Worm (Caenorhabditis elegans): ENCODE data around the gene Y113G7B.12.

The Y113G7B.12 gene

DNA sequence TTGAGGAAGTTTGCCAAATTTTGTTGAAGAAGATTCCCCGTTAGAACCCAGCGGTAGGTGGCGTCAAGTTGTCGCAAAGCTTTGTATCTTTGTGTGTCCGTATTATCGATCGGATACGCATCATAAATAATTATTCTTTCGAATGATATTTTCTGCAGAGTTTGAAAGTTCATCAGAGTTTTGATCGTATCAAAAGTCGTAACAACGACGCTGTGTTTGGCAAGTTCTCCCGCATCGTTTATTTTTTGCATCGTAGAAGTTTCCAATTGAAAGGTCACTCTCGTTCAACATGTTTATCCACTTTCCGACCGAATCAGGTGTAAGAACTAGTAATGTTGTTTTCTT lies 49.4 kb downstream of the Y113G7B.12 start:
- TF ChIP-seq unc-55 (GFP tag; optimal IDR thresholded peaks at IDR 0.05) (no peak), alr-1 (tag; optimal IDR thresholded peaks at IDR 0.05) (no peak), ama-1 (optimal IDR thresholded peaks at IDR 0.05) (peak; percentile 58)

DNA sequence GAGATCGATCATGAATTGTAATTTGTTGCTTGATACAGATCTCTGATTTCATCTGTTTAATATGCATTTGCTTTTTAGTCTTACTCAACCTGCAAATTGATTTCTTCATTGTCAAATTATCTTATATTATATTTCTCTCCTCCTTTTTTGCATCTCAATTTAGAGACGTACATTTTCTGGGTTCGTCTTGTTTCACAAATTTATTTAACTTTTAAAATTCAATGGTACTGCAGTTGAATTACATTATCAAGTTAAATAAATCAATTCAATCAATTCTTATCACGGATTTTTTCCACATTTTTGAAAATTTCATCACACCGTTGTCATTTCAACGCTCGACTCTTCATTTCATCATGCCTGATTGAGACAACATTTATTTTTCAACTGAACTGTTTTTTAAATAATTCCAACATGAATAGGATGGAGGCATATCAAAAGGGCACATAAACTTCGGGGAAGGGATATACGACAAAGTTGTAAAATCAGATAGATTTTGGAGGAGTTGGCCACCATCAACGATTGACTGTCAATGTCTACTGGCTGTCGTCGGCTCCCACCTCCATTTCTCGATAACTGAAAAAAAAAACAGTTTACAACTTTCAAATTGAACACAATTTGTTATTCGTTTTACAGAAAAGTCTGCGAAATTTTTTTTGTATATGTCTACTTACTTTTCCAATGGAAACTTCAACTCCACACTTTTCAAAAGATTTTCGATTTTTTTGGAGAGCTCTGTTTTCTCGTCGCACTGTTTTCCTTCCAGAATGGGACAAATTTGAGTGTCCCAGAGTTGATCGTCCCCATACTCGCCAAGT lies 50.0 kb downstream of the Y113G7B.12 start:
- TF ChIP-seq sma-9 (GFP tag; optimal IDR thresholded peaks at IDR 0.05) (peak; percentile 17), sma-9 (tag; optimal IDR thresholded peaks at IDR 0.05) (no peak), elt-3 (tag; optimal IDR thresholded peaks at IDR 0.05) (no peak), lin-11 (tag; optimal IDR thresholded peaks at IDR 0.05) (no peak), crh-2 (tag; optimal IDR thresholded peaks at IDR 0.05) (peak; percentile 30), nhr-129 (tag; optimal IDR thresholded peaks at IDR 0.05) (no peak), fos-1 (tag; optimal IDR thresholded peaks at IDR 0.05) (peak; percentile 23), ztf-11 (tag; optimal IDR thresholded peaks at IDR 0.05) (no peak), unc-39 (tag; optimal IDR thresholded peaks at IDR 0.05) (no peak), nhr-12 (tag; optimal IDR thresholded peaks at IDR 0.05) (no peak), mbf-1 (tag; optimal IDR thresholded peaks at IDR 0.05) (no peak), nhr-237 (tag; optimal IDR thresholded peaks at IDR 0.05) (no peak), gmeb-1 (tag; optimal IDR thresholded peaks at IDR 0.05) (peak; percentile 73), unc-55 (GFP tag; optimal IDR thresholded peaks at IDR 0.05) (no peak), lsy-2 (tag; optimal IDR thresholded peaks at IDR 0.05) (no peak), lin-13 (GFP tag; optimal IDR thresholded peaks at IDR 0.05) (peak; percentile 27), nhr-11 (tag; optimal IDR thresholded peaks at IDR 0.05) (no peak), ama-1 (optimal IDR thresholded peaks at IDR 0.05) (peak; percentile 86)

DNA sequence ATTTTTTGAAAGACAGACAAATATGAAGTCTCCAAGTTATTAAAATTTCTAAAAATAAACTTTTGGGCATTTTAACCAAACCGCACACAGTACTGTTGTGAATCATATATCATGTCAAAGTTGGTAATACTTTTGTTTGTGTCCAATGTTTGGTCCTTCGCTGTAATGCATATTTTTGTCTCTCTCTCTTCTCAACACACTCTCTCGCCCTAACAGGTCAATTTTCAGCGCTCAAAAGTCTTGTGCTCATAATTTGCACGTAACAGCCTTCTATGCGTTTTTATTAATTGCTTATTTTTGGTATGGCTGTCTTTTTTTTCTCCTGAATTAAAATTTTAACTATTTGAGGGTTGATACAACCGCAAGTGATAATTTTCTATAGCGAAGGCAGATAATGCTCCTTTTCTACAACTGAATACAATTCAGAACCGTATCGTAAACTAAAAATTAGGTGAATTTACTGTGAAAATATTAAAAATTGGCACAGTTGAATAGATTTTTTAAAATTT lies 50.6 kb downstream of the Y113G7B.12 start:
- TF ChIP-seq Y55F3AM.14 (GFP tag; optimal IDR thresholded peaks at IDR 0.05) (no peak), lin-13 (GFP tag; optimal IDR thresholded peaks at IDR 0.05) (no peak), ama-1 (optimal IDR thresholded peaks at IDR 0.05) (no peak), ceh-82 (tag; optimal IDR thresholded peaks at IDR 0.05) (no peak), nhr-25 (tag; optimal IDR thresholded peaks at IDR 0.05) (no peak), nhr-129 (tag; optimal IDR thresholded peaks at IDR 0.05) (no peak), crh-2 (tag; optimal IDR thresholded peaks at IDR 0.05) (no peak)

Measured in whole organism, L2 larva.